Worm (Caenorhabditis elegans): ENCODE results near the gene C18A3.10.

Gene C18A3.10

DNA sequence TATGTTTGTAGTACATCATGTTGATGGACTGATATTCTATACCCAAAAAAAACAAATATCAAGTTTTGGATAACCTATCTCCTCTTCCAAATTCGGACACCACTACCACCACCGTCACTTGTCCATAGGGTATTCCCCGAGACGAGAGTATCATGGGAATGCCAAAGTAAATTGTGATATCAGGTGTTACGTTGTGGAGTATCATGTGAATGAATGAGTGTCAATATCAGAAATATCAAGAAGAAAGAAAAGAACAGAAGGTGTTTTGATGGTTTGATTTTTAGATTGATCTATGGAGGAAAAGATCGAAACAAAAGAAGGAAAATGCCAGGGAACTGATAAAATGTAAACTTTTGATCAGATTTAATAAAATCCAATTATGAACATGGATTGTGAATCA is 17.4 kb downstream of the C18A3.10 start (continued):
- TF ChIP-seq nhr-11 (tag; optimal IDR thresholded peaks at IDR 0.05), result peak; percentile 36
- TF ChIP-seq unc-30 (tag; optimal IDR thresholded peaks at IDR 0.05), result no peak
- TF ChIP-seq nhr-85 (tag), result peak; percentile 56
- no peak for TF ChIP-seq zip-4 (GFP tag; optimal IDR thresholded peaks at IDR 0.05)
- TF ChIP-seq dpl-1 (GFP tag; optimal IDR thresholded peaks at IDR 0.05), result peak in 2 of 3 experiments; percentile 23 to 44
- TF ChIP-seq lin-39 (tag; optimal IDR thresholded peaks at IDR 0.05), result no peak
- TF ChIP-seq unc-86 (tag; optimal IDR thresholded peaks at IDR 0.05), result no peak
- peak; percentile 85 for TF ChIP-seq lin-14 (GFP tag; optimal IDR thresholded peaks at IDR 0.05)
- TF ChIP-seq efl-3 (GFP tag; optimal IDR thresholded peaks at IDR 0.05), result no peak
- TF ChIP-seq grh-1 (GFP tag; IDR thresholded peaks at IDR 0.05), result no peak
- TF ChIP-seq efl-1 (optimal IDR thresholded peaks at IDR 0.05), result no peak
- TF ChIP-seq efl-1 (GFP tag; optimal IDR thresholded peaks at IDR 0.05 in 1 of 2), result no peak
- no peak for TF ChIP-seq isw-1 (GFP tag; IDR thresholded peaks at IDR 0.05)
- peak; percentile 88 for TF ChIP-seq nhr-71 (tag; optimal IDR thresholded peaks at IDR 0.05)
- no peak for TF ChIP-seq hpl-2 (GFP tag; optimal IDR thresholded peaks at IDR 0.05)
- TF ChIP-seq Y116A8C.19 (tag; optimal IDR thresholded peaks at IDR 0.05; ENCODE audit: borderline replicate concordance), result no peak
- TF ChIP-seq ceh-88 (GFP tag; IDR thresholded peaks at IDR 0.05), result no peak
- peak; percentile 81 for TF ChIP-seq unc-130 (tag; optimal IDR thresholded peaks at IDR 0.05)
- no peak for TF ChIP-seq ceh-63 (GFP tag; optimal IDR thresholded peaks at IDR 0.05)
- no peak for TF ChIP-seq tlp-1 (tag; optimal IDR thresholded peaks at IDR 0.05)
- no peak for TF ChIP-seq hlh-4 (tag; optimal IDR thresholded peaks at IDR 0.05)
- TF ChIP-seq vab-15 (tag; optimal IDR thresholded peaks at IDR 0.05), result peak; percentile 46
- TF ChIP-seq fkh-8 (tag; optimal IDR thresholded peaks at IDR 0.05), result peak; percentile 19
- no peak for TF ChIP-seq nhr-12 (tag; optimal IDR thresholded peaks at IDR 0.05)
- no peak for TF ChIP-seq pax-3 (tag; optimal IDR thresholded peaks at IDR 0.05)
- no peak for TF ChIP-seq pqm-1 (tag; optimal IDR thresholded peaks at IDR 0.05)
- peak; percentile 4 for TF ChIP-seq skn-1 (tag; optimal IDR thresholded peaks at IDR 0.05)
- peak; percentile 44 to 55 for TF ChIP-seq lsy-2 (tag; optimal IDR thresholded peaks at IDR 0.05)
- no peak for TF ChIP-seq nhr-28 (tag; optimal IDR thresholded peaks at IDR 0.05)
- no peak for TF ChIP-seq xbp-1 (tag; optimal IDR thresholded peaks at IDR 0.05)
- peak; percentile 27 to 72 for TF ChIP-seq lin-35 (GFP tag; optimal IDR thresholded peaks at IDR 0.05)
- TF ChIP-seq nhr-77 (tag; optimal IDR thresholded peaks at IDR 0.05), result no peak
- no peak for TF ChIP-seq nhr-90 (tag; optimal IDR thresholded peaks at IDR 0.05; ENCODE audit: poor library complexity)
- TF ChIP-seq lir-3 (tag; optimal IDR thresholded peaks at IDR 0.05; ENCODE audit: poor library complexity), result no peak
- no peak for TF ChIP-seq ztf-11 (tag; optimal IDR thresholded peaks at IDR 0.05)
- TF ChIP-seq ces-1 (GFP tag; optimal IDR thresholded peaks at IDR 0.05), result no peak
- TF ChIP-seq irx-1 (tag; optimal IDR thresholded peaks at IDR 0.05), result no peak
- TF ChIP-seq C04F5.9 (tag; optimal IDR thresholded peaks at IDR 0.05), result no peak
- TF ChIP-seq unc-98 (GFP tag; IDR thresholded peaks at IDR 0.05), result no peak
- TF ChIP-seq alr-1 (tag; optimal IDR thresholded peaks at IDR 0.05; ENCODE audit: borderline replicate concordance), result no peak
- no peak for TF ChIP-seq mab-9 (GFP tag; IDR thresholded peaks at IDR 0.05)
- no peak for TF ChIP-seq fkh-4 (tag; optimal IDR thresholded peaks at IDR 0.05; ENCODE audit: borderline replicate concordance)
- no peak for TF ChIP-seq nhr-84 (tag; optimal IDR thresholded peaks at IDR 0.05)
- TF ChIP-seq ceh-8 (GFP tag; optimal IDR thresholded peaks at IDR 0.05), result no peak
- no peak for TF ChIP-seq nhr-237 (tag; optimal IDR thresholded peaks at IDR 0.05)
- no peak for TF ChIP-seq aha-1 (tag; optimal IDR thresholded peaks at IDR 0.05)
- no peak for TF ChIP-seq sox-4 (tag; optimal IDR thresholded peaks at IDR 0.05)
- TF ChIP-seq swsn-7 (tag; optimal IDR thresholded peaks at IDR 0.05), result peak; percentile 25
- peak; percentile 82 for TF ChIP-seq nhr-19 (GFP tag; conservative IDR thresholded peaks at IDR 0.05)

Data from whole organism, L1 larva.